Worm (Caenorhabditis elegans): ENCODE measurements around the gene col-126.
A peak's percentile ranks its signal among the peaks of the same experiment; 100 is the strongest.

The col-126 gene

ce11 chrIV:11269483-11269882 lies 6.3 kb downstream of the col-126 start:
- TF ChIP-seq ces-1 (GFP tag; optimal IDR thresholded peaks at IDR 0.05) = no peak
- TF ChIP-seq nhr-71 (tag; optimal IDR thresholded peaks at IDR 0.05) = peak; percentile 2
- TF ChIP-seq efl-1 (optimal IDR thresholded peaks at IDR 0.05) = no peak
- peak in 1 of 2 experiments; percentile 62 for TF ChIP-seq efl-1 (GFP tag; optimal IDR thresholded peaks at IDR 0.05 in 1 of 2)
- peak; percentile 12 for TF ChIP-seq nhr-20 (tag; optimal IDR thresholded peaks at IDR 0.05)
- TF ChIP-seq vab-15 (tag; optimal IDR thresholded peaks at IDR 0.05) = no peak
- TF ChIP-seq grh-1 (GFP tag; IDR thresholded peaks at IDR 0.05) = no peak
- no peak for TF ChIP-seq fkh-8 (tag; optimal IDR thresholded peaks at IDR 0.05)
- no peak for TF ChIP-seq lin-14 (GFP tag; optimal IDR thresholded peaks at IDR 0.05)
- TF ChIP-seq snpc-4 (tag; optimal IDR thresholded peaks at IDR 0.05) = no peak
- TF ChIP-seq nhr-84 (tag; optimal IDR thresholded peaks at IDR 0.05) = no peak
- TF ChIP-seq rnt-1 (tag; optimal IDR thresholded peaks at IDR 0.05) = no peak
- TF ChIP-seq snu-23 (GFP tag; optimal IDR thresholded peaks at IDR 0.05) = no peak
- TF ChIP-seq mep-1 (tag; optimal IDR thresholded peaks at IDR 0.05) = no peak
- no peak for TF ChIP-seq fkh-4 (tag; optimal IDR thresholded peaks at IDR 0.05; ENCODE audit: borderline replicate concordance)
- no peak for TF ChIP-seq aly-2 (tag; optimal IDR thresholded peaks at IDR 0.05)
- TF ChIP-seq dsc-1 (tag; optimal IDR thresholded peaks at IDR 0.05) = no peak
- TF ChIP-seq irx-1 (tag; optimal IDR thresholded peaks at IDR 0.05) = no peak
- no peak for TF ChIP-seq pqm-1 (tag; optimal IDR thresholded peaks at IDR 0.05)
- TF ChIP-seq tbx-2 (tag; optimal IDR thresholded peaks at IDR 0.05) = peak; percentile 30
- TF ChIP-seq unc-62 (GFP tag; optimal IDR thresholded peaks at IDR 0.05) = no peak
- no peak for TF ChIP-seq nhr-85 (tag)
- TF ChIP-seq skn-1 (tag; optimal IDR thresholded peaks at IDR 0.05) = no peak
- peak; percentile 66 for TF ChIP-seq nhr-77 (tag; optimal IDR thresholded peaks at IDR 0.05)
- TF ChIP-seq sup-37 (GFP tag; optimal IDR thresholded peaks at IDR 0.05) = no peak
- TF ChIP-seq elt-3 (tag; optimal IDR thresholded peaks at IDR 0.05) = no peak
- no peak for TF ChIP-seq tlp-1 (tag; optimal IDR thresholded peaks at IDR 0.05)
- peak in 1 of 2 experiments; percentile 21 for TF ChIP-seq lsy-2 (tag; optimal IDR thresholded peaks at IDR 0.05)
- TF ChIP-seq C16A3.4 (tag; optimal IDR thresholded peaks at IDR 0.05) = no peak
- TF ChIP-seq lin-13 (GFP tag; optimal IDR thresholded peaks at IDR 0.05) = no peak
- no peak for TF ChIP-seq unc-130 (tag; optimal IDR thresholded peaks at IDR 0.05)
- no peak for TF ChIP-seq blmp-1 (tag; optimal IDR thresholded peaks at IDR 0.05)
- no peak for TF ChIP-seq unc-98 (GFP tag; IDR thresholded peaks at IDR 0.05)
- TF ChIP-seq aha-1 (tag; optimal IDR thresholded peaks at IDR 0.05) = no peak
- no peak for TF ChIP-seq ceh-88 (GFP tag; IDR thresholded peaks at IDR 0.05)
- no peak for TF ChIP-seq lin-39 (tag; optimal IDR thresholded peaks at IDR 0.05)
- TF ChIP-seq F16B12.6 (tag; optimal IDR thresholded peaks at IDR 0.05) = no peak
- no peak for TF ChIP-seq mab-9 (GFP tag; IDR thresholded peaks at IDR 0.05)
- TF ChIP-seq mef-2 (tag; optimal IDR thresholded peaks at IDR 0.05) = no peak
- TF ChIP-seq jun-1 (tag; optimal IDR thresholded peaks at IDR 0.05) = no peak
- TF ChIP-seq hpl-2 (GFP tag; optimal IDR thresholded peaks at IDR 0.05) = no peak
- TF ChIP-seq efl-3 (GFP tag; optimal IDR thresholded peaks at IDR 0.05) = no peak
- no peak for TF ChIP-seq nhr-90 (tag; optimal IDR thresholded peaks at IDR 0.05; ENCODE audit: poor library complexity)

- TF ChIP-seq zip-4 (GFP tag; optimal IDR thresholded peaks at IDR 0.05) (no peak), nhr-77 (tag; optimal IDR thresholded peaks at IDR 0.05) (peak; percentile 28)
Observed at ce11 chrIV:11271262-11271661, 8.1 kb downstream of the col-126 start, which contains the start of gene nhr-7. Gene nhr-7 (minus strand): TSS chrIV:11271362.

ce11 chrIV:11273151-11273550 lies 9.9 kb downstream of the col-126 start, which contains the start of gene gtl-2:
Gene gtl-2 (plus strand): TSS chrIV:11273451.
- TF ChIP-seq nhr-12 (tag; optimal IDR thresholded peaks at IDR 0.05) (no peak), unc-130 (tag; optimal IDR thresholded peaks at IDR 0.05) (no peak), pqm-1 (tag; optimal IDR thresholded peaks at IDR 0.05) (no peak), mab-9 (GFP tag; IDR thresholded peaks at IDR 0.05) (no peak), unc-98 (GFP tag; IDR thresholded peaks at IDR 0.05) (no peak), tlp-1 (tag; optimal IDR thresholded peaks at IDR 0.05) (no peak), dsc-1 (tag; optimal IDR thresholded peaks at IDR 0.05) (no peak), lin-13 (GFP tag; optimal IDR thresholded peaks at IDR 0.05) (no peak), nhr-84 (tag; optimal IDR thresholded peaks at IDR 0.05) (no peak), ceh-82 (tag; optimal IDR thresholded peaks at IDR 0.05) (no peak), fkh-8 (tag; optimal IDR thresholded peaks at IDR 0.05) (no peak), vab-15 (tag; optimal IDR thresholded peaks at IDR 0.05) (no peak), unc-30 (tag; optimal IDR thresholded peaks at IDR 0.05) (no peak), aha-1 (tag; optimal IDR thresholded peaks at IDR 0.05) (no peak), mdl-1 (tag; optimal IDR thresholded peaks at IDR 0.05) (no peak), fkh-4 (tag; optimal IDR thresholded peaks at IDR 0.05; ENCODE audit: borderline replicate concordance) (no peak), lsy-2 (tag; optimal IDR thresholded peaks at IDR 0.05) (no peak), xbp-1 (tag; optimal IDR thresholded peaks at IDR 0.05) (no peak), tbx-2 (tag; optimal IDR thresholded peaks at IDR 0.05) (no peak)
